Worm (Caenorhabditis elegans): ENCODE measurements around the gene ssu-2.

Gene ssu-2

ce11 chrIV:14335768-14336167, 25.3 kb upstream of the ssu-2 start:
- TF ChIP-seq blmp-1 (tag; optimal IDR thresholded peaks at IDR 0.05) (no peak), flh-1 (GFP tag; optimal IDR thresholded peaks at IDR 0.05) (no peak), lsy-2 (tag; optimal IDR thresholded peaks at IDR 0.05) (no peak), elt-3 (tag; optimal IDR thresholded peaks at IDR 0.05) (no peak), mls-2 (tag; optimal IDR thresholded peaks at IDR 0.05) (no peak), drap-1 (GFP tag; optimal IDR thresholded peaks at IDR 0.05) (no peak), mep-1 (tag; optimal IDR thresholded peaks at IDR 0.05) (no peak), unc-120 (tag; optimal IDR thresholded peaks at IDR 0.05; ENCODE audit: poor library complexity, severe bottlenecking) (no peak), cnd-1 (tag; optimal IDR thresholded peaks at IDR 0.05) (no peak), mab-5 (tag; optimal IDR thresholded peaks at IDR 0.05) (no peak), ceh-83 (GFP tag; optimal IDR thresholded peaks at IDR 0.05) (no peak)

- TF ChIP-seq elt-1 (tag; optimal IDR thresholded peaks at IDR 0.05; ENCODE audit: borderline replicate concordance, insufficient read depth) = no peak
- no peak for TF ChIP-seq lsy-2 (tag; optimal IDR thresholded peaks at IDR 0.05)
- TF ChIP-seq drap-1 (GFP tag; optimal IDR thresholded peaks at IDR 0.05) = no peak
- no peak for TF ChIP-seq lin-32 (GFP tag; optimal IDR thresholded peaks at IDR 0.05)
- TF ChIP-seq lin-13 (tag; optimal IDR thresholded peaks at IDR 0.05) = no peak
- no peak for TF ChIP-seq ztf-11 (tag; optimal IDR thresholded peaks at IDR 0.05)
- no peak for TF ChIP-seq mep-1 (tag; optimal IDR thresholded peaks at IDR 0.05)
- TF ChIP-seq unc-120 (tag; optimal IDR thresholded peaks at IDR 0.05; ENCODE audit: poor library complexity, severe bottlenecking) = no peak
- TF ChIP-seq mls-2 (tag; optimal IDR thresholded peaks at IDR 0.05) = no peak
- no peak for TF ChIP-seq unc-62 (GFP tag; optimal IDR thresholded peaks at IDR 0.05)
- no peak for TF ChIP-seq ceh-83 (GFP tag; optimal IDR thresholded peaks at IDR 0.05)
- no peak for TF ChIP-seq nhr-28 (tag; optimal IDR thresholded peaks at IDR 0.05)
- no peak for TF ChIP-seq elt-3 (tag; optimal IDR thresholded peaks at IDR 0.05)
- no peak for TF ChIP-seq nhr-2 (tag; optimal IDR thresholded peaks at IDR 0.05)
- TF ChIP-seq nhr-12 (tag; optimal IDR thresholded peaks at IDR 0.05) = no peak
- no peak for TF ChIP-seq M03D4.4 (tag; optimal IDR thresholded peaks at IDR 0.05)
- TF ChIP-seq blmp-1 (tag; optimal IDR thresholded peaks at IDR 0.05) = no peak
- no peak for TF ChIP-seq pha-4 (tag; optimal IDR thresholded peaks at IDR 0.05)
- no peak for TF ChIP-seq sptf-1 (tag; optimal IDR thresholded peaks at IDR 0.05)
- TF ChIP-seq cnd-1 (tag; optimal IDR thresholded peaks at IDR 0.05) = no peak
Observed at ce11 chrIV:14337757-14338156, 23.3 kb upstream of the ssu-2 start, which contains the start of gene Y67A10A.2. Gene Y67A10A.2, plus strand, starts transcription at chrIV:14338057.

- no peak for TF ChIP-seq sptf-1 (tag; optimal IDR thresholded peaks at IDR 0.05)
- TF ChIP-seq lin-32 (GFP tag; optimal IDR thresholded peaks at IDR 0.05) = no peak
- no peak for TF ChIP-seq elt-1 (tag; optimal IDR thresholded peaks at IDR 0.05; ENCODE audit: borderline replicate concordance, insufficient read depth)
- no peak for TF ChIP-seq flh-1 (GFP tag; optimal IDR thresholded peaks at IDR 0.05)
- no peak for TF ChIP-seq cnd-1 (tag; optimal IDR thresholded peaks at IDR 0.05)
- no peak for TF ChIP-seq unc-62 (GFP tag; optimal IDR thresholded peaks at IDR 0.05)
- TF ChIP-seq lin-13 (tag; optimal IDR thresholded peaks at IDR 0.05) = no peak
- TF ChIP-seq mep-1 (tag; optimal IDR thresholded peaks at IDR 0.05) = no peak
- TF ChIP-seq M03D4.4 (tag; optimal IDR thresholded peaks at IDR 0.05) = no peak
- no peak for TF ChIP-seq hlh-1 (tag; optimal IDR thresholded peaks at IDR 0.05)
- no peak for TF ChIP-seq ces-1 (GFP tag; optimal IDR thresholded peaks at IDR 0.05)
- TF ChIP-seq ceh-39 (tag; optimal IDR thresholded peaks at IDR 0.05) = no peak
- no peak for TF ChIP-seq nhr-237 (tag; optimal IDR thresholded peaks at IDR 0.05)
- no peak for TF ChIP-seq nhr-2 (tag; optimal IDR thresholded peaks at IDR 0.05)
- TF ChIP-seq bed-3 (GFP tag; optimal IDR thresholded peaks at IDR 0.05) = no peak
- no peak for TF ChIP-seq ceh-43 (GFP tag; optimal IDR thresholded peaks at IDR 0.05)
- no peak for TF ChIP-seq nhr-28 (tag; optimal IDR thresholded peaks at IDR 0.05)
- no peak for TF ChIP-seq mls-2 (tag; optimal IDR thresholded peaks at IDR 0.05)
- TF ChIP-seq lsy-2 (tag; optimal IDR thresholded peaks at IDR 0.05) = no peak
- no peak for TF ChIP-seq zip-8 (tag; optimal IDR thresholded peaks at IDR 0.05)
Observed at ce11 chrIV:14339657-14340056, 21.4 kb upstream of the ssu-2 start, which contains the start of gene Y67A10A.11. Gene Y67A10A.11, plus strand, starts transcription at chrIV:14339957.

- TF ChIP-seq lsy-2 (tag; optimal IDR thresholded peaks at IDR 0.05) = no peak
- no peak for TF ChIP-seq sptf-1 (tag; optimal IDR thresholded peaks at IDR 0.05)
- no peak for TF ChIP-seq mep-1 (tag; optimal IDR thresholded peaks at IDR 0.05)
- TF ChIP-seq mls-2 (tag; optimal IDR thresholded peaks at IDR 0.05) = no peak
- no peak for TF ChIP-seq ham-2 (GFP tag; optimal IDR thresholded peaks at IDR 0.05)
- no peak for TF ChIP-seq drap-1 (GFP tag; optimal IDR thresholded peaks at IDR 0.05)
- no peak for TF ChIP-seq unc-39 (tag; optimal IDR thresholded peaks at IDR 0.05)
- TF ChIP-seq nhr-76 (tag; optimal IDR thresholded peaks at IDR 0.05) = no peak
- TF ChIP-seq mab-5 (tag; optimal IDR thresholded peaks at IDR 0.05) = no peak
- TF ChIP-seq pha-4 (tag; optimal IDR thresholded peaks at IDR 0.05) = no peak
- no peak for TF ChIP-seq nhr-12 (tag; optimal IDR thresholded peaks at IDR 0.05)
- TF ChIP-seq snpc-4 (tag; optimal IDR thresholded peaks at IDR 0.05) = no peak
- no peak for TF ChIP-seq ceh-43 (GFP tag; optimal IDR thresholded peaks at IDR 0.05)
- no peak for TF ChIP-seq lin-13 (tag; optimal IDR thresholded peaks at IDR 0.05)
- TF ChIP-seq hlh-1 (tag; optimal IDR thresholded peaks at IDR 0.05) = no peak
- TF ChIP-seq ztf-11 (tag; optimal IDR thresholded peaks at IDR 0.05) = no peak
- TF ChIP-seq M03D4.4 (tag; optimal IDR thresholded peaks at IDR 0.05) = no peak
Observed at ce11 chrIV:14343756-14344155, 17.3 kb upstream of the ssu-2 start, which contains the start of gene srlf-28. Gene srlf-28, minus strand, starts transcription at chrIV:14343856.
